Fruit fly (Drosophila melanogaster) whole organism, pupa: ENCODE results near the gene CG15498.

Experiments used
- CG10348 ChIP-seq: fragments of 200-800 bp; sonication (Bioruptor generic); IDR thresholded peaks from 2 replicates; pipeline ENCODE4 v1.3.6; 2022; ENCODE audit warnings: missing biosample characterization, missing genetic modification characterization
- CG12605 ChIP-seq: fragments of 200-800 bp; sonication (Bioruptor generic); IDR thresholded peaks from 2 replicates; pipeline ENCODE4 v1.3.6; 2022; ENCODE audit warnings: missing biosample characterization, missing genetic modification characterization
- CG13204 ChIP-seq: fragments of 200-800 bp; sonication (Bioruptor generic); optimal IDR thresholded peaks from 2 replicates; lab custom pipeline; 2018; ENCODE audit warnings: missing biosample characterization, mild to moderate bottlenecking, missing genetic modification characterization, moderate library complexity
- CG14655 ChIP-seq: fragments of 200-800 bp; sonication (Bioruptor generic); optimal IDR thresholded peaks from 3 replicates; lab custom pipeline; 2017; ENCODE audit warnings: mild to moderate bottlenecking, missing biosample characterization, missing genetic modification reagents, missing genetic modification characterization
- CG15710 ChIP-seq: fragments of 200-800 bp; sonication (Bioruptor generic); optimal IDR thresholded peaks from 2 replicates; lab custom pipeline; 2018; ENCODE audit warnings: missing biosample characterization, mild to moderate bottlenecking, missing genetic modification characterization, moderate library complexity
- CG17806 ChIP-seq: fragments of 200-800 bp; sonication (Bioruptor generic); optimal IDR thresholded peaks from 2 replicates; lab custom pipeline; 2018; ENCODE audit warnings: missing biosample characterization, mild to moderate bottlenecking, missing genetic modification characterization, moderate library complexity
- CG32121 ChIP-seq: fragments of 200-800 bp; sonication (Bioruptor generic); IDR thresholded peaks from 2 replicates; pipeline ENCODE4 v1.3.6; 2022; ENCODE audit warnings: missing biosample characterization, missing genetic modification characterization
- CG34367 ChIP-seq: fragments of 200-800 bp; sonication (Bioruptor generic); optimal IDR thresholded peaks from 2 replicates; lab custom pipeline; 2018; ENCODE audit warnings: missing biosample characterization, mild to moderate bottlenecking, missing genetic modification characterization
- CG4496 ChIP-seq: fragments of 200-800 bp; sonication (Bioruptor generic); IDR thresholded peaks from 3 replicates; pipeline ENCODE4 v1.3.6; 2022; ENCODE audit warnings: missing biosample characterization, missing genetic modification characterization
- CG8159 ChIP-seq: fragments of 200-800 bp; sonication (Bioruptor generic); optimal IDR thresholded peaks from 3 replicates; lab custom pipeline; 2018; ENCODE audit warnings: missing biosample characterization, mild to moderate bottlenecking, missing genetic modification characterization, moderate library complexity
- CG8301 ChIP-seq: fragments of 200-800 bp; sonication (Bioruptor generic); optimal IDR thresholded peaks from 2 replicates; lab custom pipeline; 2018; ENCODE audit warnings: missing biosample characterization, mild to moderate bottlenecking, missing genetic modification characterization
- CG9948 ChIP-seq: fragments of 200-800 bp; sonication (Bioruptor generic); optimal IDR thresholded peaks from 2 replicates; lab custom pipeline; 2018; ENCODE audit warnings: missing biosample characterization, mild to moderate bottlenecking, missing genetic modification characterization, moderate library complexity
- D1 ChIP-seq: fragments of 200-800 bp; sonication (Bioruptor generic); optimal IDR thresholded peaks from 2 replicates; lab custom pipeline; 2018; ENCODE audit warnings: missing biosample characterization, mild to moderate bottlenecking, missing genetic modification characterization, moderate library complexity
- EcR ChIP-seq: fragments of 200-800 bp; sonication (Bioruptor generic); optimal IDR thresholded peaks from 3 replicates; lab custom pipeline; 2019; ENCODE audit warnings: missing biosample characterization, missing genetic modification characterization, mild to moderate bottlenecking, moderate library complexity, missing genetic modification reagents
- Ets98B ChIP-seq: fragments of 200-800 bp; sonication (Bioruptor generic); IDR thresholded peaks from 2 replicates; pipeline ENCODE4 v1.3.6; 2022; ENCODE audit warnings: missing biosample characterization, missing genetic modification characterization
- Pif1A ChIP-seq: fragments of 200-800 bp; sonication (Bioruptor generic); optimal IDR thresholded peaks from 3 replicates; lab custom pipeline; 2016; ENCODE audit warnings: missing biosample characterization, missing genetic modification characterization
- Pif1B ChIP-seq: fragments of 200-800 bp; sonication (Bioruptor generic); optimal IDR thresholded peaks from 3 replicates; lab custom pipeline; 2016; ENCODE audit warnings: missing biosample characterization, missing genetic modification characterization
- Snoo ChIP-seq: fragments of 200-800 bp; sonication (Bioruptor generic); optimal IDR thresholded peaks from 3 replicates; lab custom pipeline; 2017; ENCODE audit warnings: missing biosample characterization, mild to moderate bottlenecking, missing genetic modification characterization, inconsistent platforms
- fd96Ca ChIP-seq: fragments of 200-800 bp; sonication (Bioruptor generic); IDR thresholded peaks from 3 replicates; pipeline ENCODE4 v1.3.6; 2022; ENCODE audit warnings: missing biosample characterization, missing genetic modification characterization
- gl ChIP-seq: fragments of 200-800 bp; sonication (Bioruptor generic); optimal IDR thresholded peaks from 2 replicates; lab custom pipeline; 2018; ENCODE audit warnings: missing biosample characterization, mild to moderate bottlenecking, missing genetic modification characterization
- rn ChIP-seq: fragments of 200-800 bp; sonication (Bioruptor generic); IDR thresholded peaks from 2 replicates; pipeline ENCODE4 v1.3.6; 2022; ENCODE audit warnings: missing biosample characterization, missing genetic modification characterization

The CG15498 gene

DNA sequence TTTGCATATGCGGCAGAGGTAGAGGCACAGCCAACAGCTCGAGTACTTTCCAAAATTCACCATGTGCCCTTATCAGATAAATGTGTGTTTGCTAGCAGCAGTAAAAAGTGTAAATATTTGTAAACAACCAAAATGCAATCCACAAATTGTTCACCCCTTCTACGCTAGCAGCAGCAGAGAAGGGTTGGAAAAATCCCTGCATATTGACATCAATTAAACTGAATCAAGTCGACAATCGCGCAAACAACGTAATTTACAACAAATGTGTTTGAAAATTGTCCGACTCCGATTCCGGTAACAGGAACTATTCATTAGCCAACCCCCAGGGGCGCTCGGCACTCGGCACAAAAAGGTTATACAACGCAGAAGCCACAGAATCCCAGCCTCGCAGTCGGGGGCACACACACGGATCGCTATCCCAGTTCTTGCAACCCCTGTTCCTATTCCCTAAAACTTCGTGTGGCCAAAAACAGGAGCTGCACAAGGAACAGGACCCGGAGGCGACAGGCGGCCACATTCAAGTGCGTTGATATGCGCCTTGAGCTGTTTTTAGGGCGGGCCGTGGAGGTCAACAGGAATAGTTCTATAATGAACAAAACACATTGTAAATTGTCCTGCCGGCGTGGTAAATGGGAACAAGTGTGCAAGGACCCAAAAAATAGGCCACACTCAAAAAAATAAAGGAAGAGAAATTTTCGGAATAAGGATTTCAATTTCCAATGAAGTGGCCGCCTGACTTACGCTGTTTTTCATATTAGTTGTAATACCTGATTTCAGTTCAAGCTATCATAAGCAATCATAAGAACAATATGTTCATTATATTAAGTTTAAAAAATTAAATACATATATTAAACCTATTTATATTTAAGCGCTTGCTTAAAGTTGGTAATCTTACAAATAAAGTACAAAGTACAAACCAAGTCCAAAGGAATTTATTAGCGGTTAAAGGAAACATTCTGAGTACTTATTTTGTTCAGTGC is 34.0 kb downstream of the CG15498 start:
- TF ChIP-seq CG15710 (no peak), fd96Ca (GFP tag; lab: Robert Waterston, UW) (no peak), EcR (GFP tag; lab: Kevin White, UChicago) (no peak), CG17806 (tag; lab: Kevin White, UChicago) (no peak), D1 (tag; lab: Kevin White, UChicago) (no peak), CG8301 (tag; lab: Kevin White, UChicago) (no peak), Ets98B (no peak)
- TF ChIP-seq, all 21 proteins: peak for 0

DNA sequence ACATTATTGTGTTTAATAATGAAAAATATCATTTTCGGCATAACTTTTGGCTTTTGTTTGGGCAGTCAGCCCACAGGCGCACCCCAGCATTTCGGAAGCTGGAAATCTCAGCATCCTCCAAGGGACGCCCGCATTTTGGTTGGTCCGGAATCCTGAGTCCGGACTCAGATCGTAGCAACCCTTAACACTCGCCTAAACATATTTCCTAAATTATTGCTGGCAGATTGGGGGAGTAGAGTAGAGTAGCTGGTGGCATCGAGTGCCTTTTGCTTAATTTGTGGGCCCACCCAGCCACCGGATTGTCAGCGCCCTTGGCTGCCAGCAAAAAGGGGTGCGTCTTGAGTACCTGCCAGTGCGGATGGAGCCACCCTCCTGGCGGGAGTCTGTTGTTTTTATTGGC is 34.7 kb downstream of the CG15498 start:
- TF ChIP-seq Snoo (no peak), CG34367 (no peak), CG8301 (tag; lab: Kevin White, UChicago) (no peak), CG4496 (GFP tag; lab: Robert Waterston, UW) (no peak), CG13204 (GFP tag; lab: Kevin White, UChicago) (no peak)

DNA sequence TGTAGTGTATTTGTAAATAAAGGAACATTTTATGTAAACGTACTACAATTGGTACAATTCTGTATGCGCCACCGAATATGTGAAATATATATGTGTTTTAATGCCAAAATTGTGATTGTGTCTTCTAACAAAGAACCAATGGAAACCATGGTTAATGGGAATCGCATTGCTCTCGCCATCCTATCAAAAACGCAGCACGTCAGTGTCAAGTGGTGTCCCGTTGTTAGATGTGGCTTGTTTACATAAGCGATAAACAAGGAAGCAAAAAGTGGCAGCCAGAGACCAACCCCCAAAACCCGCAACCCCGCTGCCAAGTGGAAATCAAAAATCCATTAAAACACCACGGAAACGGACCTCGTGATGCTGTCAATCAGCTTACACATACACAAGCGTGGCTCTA is 40.4 kb downstream of the CG15498 start:
- TF ChIP-seq Ets98B = no peak
- no peak for TF ChIP-seq CG12605 (GFP tag; lab: Robert Waterston, UW)
- no peak for TF ChIP-seq CG13204 (GFP tag; lab: Kevin White, UChicago)
- TF ChIP-seq CG10348 = no peak
- TF ChIP-seq rn = no peak
- no peak for TF ChIP-seq CG8159 (tag; lab: Kevin White, UChicago)
- TF ChIP-seq CG32121 (GFP tag; lab: Robert Waterston, UW) = no peak
- TF ChIP-seq Pif1A (GFP tag; lab: Kevin White, UChicago) = no peak
- no peak for TF ChIP-seq Snoo
- TF ChIP-seq CG17806 (tag; lab: Kevin White, UChicago) = no peak
- no peak for TF ChIP-seq CG15710
- TF ChIP-seq CG9948 = no peak
- no peak for TF ChIP-seq CG4496 (GFP tag; lab: Robert Waterston, UW)
- TF ChIP-seq D1 (tag; lab: Kevin White, UChicago) = no peak
- no peak for TF ChIP-seq EcR (GFP tag; lab: Kevin White, UChicago)
- no peak for TF ChIP-seq CG34367
- no peak for TF ChIP-seq CG8301 (tag; lab: Kevin White, UChicago)
- TF ChIP-seq gl = no peak

DNA sequence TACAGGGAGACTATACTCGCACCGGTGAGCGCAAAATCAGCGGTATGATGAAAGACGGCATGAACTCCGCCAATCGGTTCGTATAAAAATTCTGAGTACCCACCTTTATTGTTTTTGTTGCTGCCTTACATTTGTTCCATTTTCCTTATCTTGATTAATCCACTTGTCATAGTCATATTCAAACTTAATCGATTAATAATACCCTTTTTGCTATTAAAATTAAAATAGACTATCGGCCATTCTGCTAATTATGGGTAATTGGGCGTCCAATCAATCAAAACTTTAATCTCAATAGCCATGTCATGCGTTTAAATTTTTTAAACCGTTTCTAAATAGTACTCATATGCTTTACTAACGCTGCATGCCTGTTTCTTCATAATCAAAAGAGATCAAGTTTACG is 44.4 kb downstream of the CG15498 start:
- TF ChIP-seq CG34367 (no peak), Snoo (no peak), CG10348 (no peak), Pif1A (GFP tag; lab: Kevin White, UChicago) (no peak), CG4496 (GFP tag; lab: Robert Waterston, UW) (no peak), CG14655 (no peak), EcR (GFP tag; lab: Kevin White, UChicago) (no peak), D1 (tag; lab: Kevin White, UChicago) (no peak), Pif1B (GFP tag; lab: Kevin White, UChicago) (no peak), fd96Ca (GFP tag; lab: Robert Waterston, UW) (no peak)

DNA sequence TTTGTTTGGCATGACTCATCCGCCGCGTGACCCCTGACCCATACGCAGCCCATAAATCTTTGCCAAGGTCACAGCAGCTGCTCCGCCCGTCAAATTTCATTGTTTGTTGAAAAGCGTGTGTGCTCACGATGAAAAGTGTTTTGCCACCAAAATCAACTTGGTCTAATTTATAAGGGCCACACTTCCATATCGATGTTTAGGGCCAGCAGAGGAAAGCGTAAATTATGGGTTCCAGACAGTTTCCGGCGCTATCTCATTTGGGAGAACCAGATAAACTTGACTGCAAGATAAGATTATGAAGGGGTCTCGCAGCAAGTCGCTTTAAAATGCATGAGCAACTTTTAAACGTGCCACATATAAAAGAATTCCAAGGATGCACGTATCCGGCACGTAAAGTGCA is 47.2 kb downstream of the CG15498 start:
- no peak for TF ChIP-seq gl
- no peak for TF ChIP-seq CG12605 (GFP tag; lab: Robert Waterston, UW)
- no peak for TF ChIP-seq Pif1B (GFP tag; lab: Kevin White, UChicago)
- no peak for TF ChIP-seq CG8301 (tag; lab: Kevin White, UChicago)
- TF ChIP-seq CG14655 = no peak
- TF ChIP-seq CG34367 = no peak
- TF ChIP-seq CG4496 (GFP tag; lab: Robert Waterston, UW) = no peak
- TF ChIP-seq Pif1A (GFP tag; lab: Kevin White, UChicago) = no peak
- TF ChIP-seq CG10348 = no peak
- TF ChIP-seq CG15710 = no peak
- no peak for TF ChIP-seq D1 (tag; lab: Kevin White, UChicago)
- no peak for TF ChIP-seq CG32121 (GFP tag; lab: Robert Waterston, UW)
- TF ChIP-seq fd96Ca (GFP tag; lab: Robert Waterston, UW) = no peak
- no peak for TF ChIP-seq Ets98B
- TF ChIP-seq CG13204 (GFP tag; lab: Kevin White, UChicago) = no peak
- no peak for TF ChIP-seq CG8159 (tag; lab: Kevin White, UChicago)

DNA sequence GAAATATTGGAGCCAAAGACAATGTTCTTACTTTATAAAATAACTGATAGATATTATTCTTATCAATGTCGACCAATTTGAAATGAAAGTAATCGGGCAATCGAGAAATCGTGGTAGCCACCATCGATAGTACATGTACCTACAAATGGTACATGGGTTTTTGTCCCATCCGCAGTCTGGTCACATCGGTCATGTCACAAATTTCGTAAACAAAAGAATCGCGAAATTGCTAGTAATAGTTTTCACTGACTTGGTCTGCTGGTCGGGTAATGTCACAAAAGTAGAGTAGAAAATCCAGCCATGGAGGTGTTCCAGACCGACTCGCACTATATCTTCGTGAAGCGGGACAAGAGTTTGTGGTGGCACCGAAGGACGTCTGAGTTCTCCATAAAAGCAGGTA is 48.2 kb downstream of the CG15498 start, which contains the start of gene sp3:
sp3 (plus strand) TSS at position 173 of the 400 bp plus-strand sequence.
- TF ChIP-seq CG9948 (no peak), fd96Ca (GFP tag; lab: Robert Waterston, UW) (no peak), EcR (GFP tag; lab: Kevin White, UChicago) (no peak), D1 (tag; lab: Kevin White, UChicago) (no peak), CG13204 (GFP tag; lab: Kevin White, UChicago) (no peak), Ets98B (no peak), CG15710 (no peak), CG8159 (tag; lab: Kevin White, UChicago) (no peak), CG12605 (GFP tag; lab: Robert Waterston, UW) (no peak), Snoo (no peak), Pif1A (GFP tag; lab: Kevin White, UChicago) (no peak), CG17806 (tag; lab: Kevin White, UChicago) (no peak), CG32121 (GFP tag; lab: Robert Waterston, UW) (no peak), CG4496 (GFP tag; lab: Robert Waterston, UW) (no peak), CG14655 (no peak), CG8301 (tag; lab: Kevin White, UChicago) (no peak), Pif1B (GFP tag; lab: Kevin White, UChicago) (no peak)
